Worm (Caenorhabditis elegans): ENCODE results near the gene nhr-55.
A peak's percentile ranks its signal among the peaks of the same experiment; 100 is the strongest.

The nhr-55 gene

ce11 chrV:505191-505590, 27.2 kb downstream of the nhr-55 start, which contains the start of gene srlf-19:
Gene srlf-19 (plus strand): TSS chrV:505491.
- TF ChIP-seq atf-7 (tag; optimal IDR thresholded peaks at IDR 0.05) (no peak), K12H6.12 (tag; optimal IDR thresholded peaks at IDR 0.05) (no peak), unc-62 (GFP tag; optimal IDR thresholded peaks at IDR 0.05) (no peak), T26A5.8 (tag; optimal IDR thresholded peaks at IDR 0.05) (no peak), hsf-1 (GFP tag; IDR thresholded peaks at IDR 0.05) (no peak), Y56A3A.18 (GFP tag; IDR thresholded peaks at IDR 0.05) (no peak), F10E7.11 (tag; optimal IDR thresholded peaks at IDR 0.05) (no peak), K11D2.4 (GFP tag; IDR thresholded peaks at IDR 0.05) (no peak), nhr-179 (tag; optimal IDR thresholded peaks at IDR 0.05) (no peak), akir-1 (GFP tag; optimal IDR thresholded peaks at IDR 0.05) (no peak), ama-1 (optimal IDR thresholded peaks at IDR 0.05) (no peak), ama-1 (GFP tag; optimal IDR thresholded peaks at IDR 0.05) (no peak), ets-4 (GFP tag; optimal IDR thresholded peaks at IDR 0.05) (no peak), lin-26 (GFP tag; IDR thresholded peaks at IDR 0.05) (no peak), F23B12.7 (tag; optimal IDR thresholded peaks at IDR 0.05; ENCODE audit: insufficient read depth) (no peak), bed-1 (GFP tag; IDR thresholded peaks at IDR 0.05) (no peak)

DNA sequence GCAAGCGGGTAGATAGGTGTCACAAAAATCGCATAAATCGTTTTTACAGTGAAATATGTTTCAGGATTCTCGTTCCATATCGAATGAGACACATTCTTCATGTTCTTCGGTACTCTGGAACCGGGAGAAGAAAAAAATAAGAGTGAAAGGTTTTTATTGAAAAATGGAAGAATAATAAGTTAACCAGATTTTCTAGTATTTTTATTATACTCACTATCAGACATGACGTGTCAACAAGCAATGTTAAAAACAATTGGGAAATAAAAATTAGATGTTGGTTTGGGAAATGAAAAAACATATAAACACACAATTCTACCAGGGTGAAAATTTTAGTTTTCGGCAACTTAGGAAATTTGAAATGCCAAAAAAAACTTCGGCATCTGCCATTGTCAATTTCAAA, 34.5 kb downstream of the nhr-55 start, which contains the start of gene srh-37:
Gene srh-37 (minus strand): TSS at position 101 of the 400 bp plus-strand sequence.
- TF ChIP-seq dpl-1 (GFP tag; optimal IDR thresholded peaks at IDR 0.05): no peak
- no peak for TF ChIP-seq attf-6 (GFP tag; IDR thresholded peaks at IDR 0.05)
- TF ChIP-seq F23B12.7 (tag; optimal IDR thresholded peaks at IDR 0.05; ENCODE audit: insufficient read depth): no peak
- no peak for TF ChIP-seq lin-35 (GFP tag; optimal IDR thresholded peaks at IDR 0.05)
- TF ChIP-seq nhr-120 (GFP tag; IDR thresholded peaks at IDR 0.05): no peak
- no peak for TF ChIP-seq T07F8.4 (tag; optimal IDR thresholded peaks at IDR 0.05)
- no peak for TF ChIP-seq ceh-100 (GFP tag; IDR thresholded peaks at IDR 0.05)
- no peak for TF ChIP-seq ceh-27 (GFP tag; optimal IDR thresholded peaks at IDR 0.05)
- no peak for TF ChIP-seq nhr-80 (tag; optimal IDR thresholded peaks at IDR 0.05)

DNA sequence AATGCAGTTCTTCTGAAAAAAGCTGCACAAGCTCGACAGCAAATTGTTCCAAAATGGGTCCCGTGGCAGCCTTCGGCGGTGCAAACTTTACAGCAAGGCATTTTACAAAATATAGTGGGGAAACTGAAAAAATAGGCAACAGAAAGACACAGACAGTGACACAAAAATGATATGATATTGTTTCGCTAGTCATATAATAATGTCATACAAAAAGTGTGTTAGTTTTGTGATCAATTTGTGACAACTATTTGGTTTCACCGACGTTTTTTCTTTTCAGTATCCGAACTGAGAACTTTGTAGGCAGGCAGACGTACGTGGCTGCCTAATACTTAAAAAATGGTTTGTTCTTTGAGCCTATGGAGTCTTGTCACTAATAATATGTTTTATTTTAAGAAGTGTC, 41.5 kb downstream of the nhr-55 start, which contains the start of gene nhr-210:
Gene nhr-210 (minus strand): TSS at position 101 of the 400 bp plus-strand sequence.
- TF ChIP-seq snpc-3.4 (tag; optimal IDR thresholded peaks at IDR 0.05): no peak
- TF ChIP-seq F22D6.2 (tag; optimal IDR thresholded peaks at IDR 0.05): no peak
- TF ChIP-seq nhr-80 (tag; optimal IDR thresholded peaks at IDR 0.05): peak; percentile 44
- TF ChIP-seq B0035.1 (tag; optimal IDR thresholded peaks at IDR 0.05): no peak

- TF ChIP-seq egrh-3 (GFP tag; IDR thresholded peaks at IDR 0.05) (no peak), lag-1 (GFP tag; IDR thresholded peaks at IDR 0.05) (no peak), ztf-26 (tag; optimal IDR thresholded peaks at IDR 0.05) (no peak), F52B5.7 (tag; optimal IDR thresholded peaks at IDR 0.05) (no peak)
These were observed 43.6 kb downstream of the nhr-55 start, which contains the start of gene srw-107 for ce11 chrV:521517-521916. Gene srw-107 (minus strand): TSS chrV:521617.

DNA sequence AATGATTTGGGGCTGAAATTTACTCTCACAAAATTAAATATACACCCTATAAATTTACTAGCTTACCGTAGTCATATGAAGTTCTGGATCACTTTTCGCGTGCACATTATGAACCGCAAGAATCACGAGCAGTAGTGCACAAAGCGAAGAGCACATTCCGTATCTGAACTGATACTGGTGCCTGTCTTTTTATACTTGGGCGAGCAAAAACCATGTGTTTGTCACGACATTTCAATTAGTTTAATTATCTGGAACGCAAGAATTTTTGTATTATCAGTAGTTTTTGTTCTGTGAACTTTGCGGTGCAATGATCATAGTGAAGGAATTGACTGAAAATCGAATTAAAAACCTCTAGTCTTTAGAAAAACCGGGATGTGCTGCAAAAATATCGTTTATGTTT, 46.1 kb downstream of the nhr-55 start, which contains the start of gene lipl-3:
Gene lipl-3 (minus strand): TSS at position 161 of the 400 bp plus-strand sequence.
- TF ChIP-seq nhr-80 (tag; optimal IDR thresholded peaks at IDR 0.05) (peak; percentile 30), tlf-1 (GFP tag; optimal IDR thresholded peaks at IDR 0.05) (no peak)

DNA sequence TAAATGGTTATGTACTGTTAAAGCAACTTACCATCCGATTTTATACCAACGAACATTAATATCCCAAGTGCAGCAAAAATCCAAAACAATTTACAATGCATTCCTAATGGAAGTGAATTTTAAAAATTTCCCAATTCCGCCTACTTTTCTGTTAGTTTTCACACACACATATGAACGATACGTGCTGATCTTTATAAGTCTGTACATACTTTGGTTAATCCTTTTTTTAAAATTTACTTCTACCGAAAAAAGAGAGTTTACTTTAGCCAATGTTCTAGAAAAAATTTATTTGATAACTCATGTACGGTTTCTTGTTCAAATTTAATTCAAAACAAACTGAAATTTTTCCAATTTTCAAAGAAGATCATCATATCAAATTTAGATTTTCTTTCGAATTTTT, 47.1 kb downstream of the nhr-55 start, which contains the start of gene R11G11.16:
Gene R11G11.16 (minus strand): TSS at position 101 of the 400 bp plus-strand sequence.
- TF ChIP-seq unc-130 (GFP tag; optimal IDR thresholded peaks at IDR 0.05): no peak
- no peak for TF ChIP-seq madf-8 (GFP tag; conservative IDR thresholded peaks at IDR 0.05)
- no peak for TF ChIP-seq let-526 (GFP tag; IDR thresholded peaks at IDR 0.05)
- no peak for TF ChIP-seq F57A8.1 (GFP tag; optimal IDR thresholded peaks at IDR 0.05)
- no peak for TF ChIP-seq madf-6 (GFP tag; IDR thresholded peaks at IDR 0.05)
- no peak for TF ChIP-seq aptf-2 (GFP tag; conservative IDR thresholded peaks at IDR 0.05)
- no peak for TF ChIP-seq attf-3 (GFP tag; conservative IDR thresholded peaks at IDR 0.05)
- no peak for TF ChIP-seq F33H1.4 (GFP tag; IDR thresholded peaks at IDR 0.05)
- TF ChIP-seq hlh-12 (tag; optimal IDR thresholded peaks at IDR 0.05): no peak
- no peak for TF ChIP-seq pbrm-1 (GFP tag; IDR thresholded peaks at IDR 0.05)
- TF ChIP-seq F49E8.2 (tag; optimal IDR thresholded peaks at IDR 0.05; ENCODE audit: insufficient read depth): no peak
